Fruit fly (Drosophila melanogaster): ENCODE data around the gene Dip-C.

Gene Dip-C

dm6 chr3R:12442601-12443533 is 29.3 kb upstream of the Dip-C start (continued):
- TF ChIP-seq Hey (tag; optimal IDR thresholded peaks at IDR 0.05) (no peak), CG30403 (GFP tag; optimal IDR thresholded peaks at IDR 0.05) (peak; percentile 54), yki (optimal IDR thresholded peaks at IDR 0.05) (no peak), Sin3A (optimal IDR thresholded peaks at IDR 0.05) (no peak), CG4730 (GFP tag; IDR thresholded peaks at IDR 0.05) (no peak), NfI (GFP tag; optimal IDR thresholded peaks at IDR 0.05) (peak; percentile 23), CG7271 (tag; optimal IDR thresholded peaks at IDR 0.05) (no peak), Deaf1 (tag; optimal IDR thresholded peaks at IDR 0.05) (peak; percentile 66), Spps (tag; optimal IDR thresholded peaks at IDR 0.05) (no peak), CG12942 (GFP tag; optimal IDR thresholded peaks at IDR 0.05) (no peak), MBD-R2 (GFP tag; IDR thresholded peaks at IDR 0.05) (no peak), Sry-δ (GFP tag; optimal IDR thresholded peaks at IDR 0.05) (no peak), Dad (GFP tag; optimal IDR thresholded peaks at IDR 0.05) (no peak), al (GFP tag; IDR thresholded peaks at IDR 0.05) (peak; percentile 23; the same call in 1 of the 2 replicates), CG14710 (tag; optimal IDR thresholded peaks at IDR 0.05) (no peak), CG31388 (GFP tag; optimal IDR thresholded peaks at IDR 0.05) (no peak), H2.0 (GFP tag; IDR thresholded peaks at IDR 0.05) (no peak), zfh2 (GFP tag; optimal IDR thresholded peaks at IDR 0.05) (peak; percentile 21), CG18599 (GFP tag; optimal IDR thresholded peaks at IDR 0.05) (peak; percentile 67), bigmax (GFP tag; optimal IDR thresholded peaks at IDR 0.05) (no peak), BEAF-32 (GFP tag; optimal IDR thresholded peaks at IDR 0.05) (no peak), Sox102F (GFP tag; optimal IDR thresholded peaks at IDR 0.05) (peak; percentile 7), CG6654 (GFP tag; optimal IDR thresholded peaks at IDR 0.05) (no peak), CG17186 (GFP tag; optimal IDR thresholded peaks at IDR 0.05) (no peak), CG1647 (GFP tag; optimal IDR thresholded peaks at IDR 0.05) (no peak), ATbp (GFP tag; optimal IDR thresholded peaks at IDR 0.05) (no peak), CG9727 (GFP tag; optimal IDR thresholded peaks at IDR 0.05) (peak; percentile 44), Elba2 (GFP tag; optimal IDR thresholded peaks at IDR 0.05) (no peak), bsh (GFP tag; optimal IDR thresholded peaks at IDR 0.05) (no peak), HmgZ (tag; optimal IDR thresholded peaks at IDR 0.05) (no peak), twi (tag; optimal IDR thresholded peaks at IDR 0.05) (no peak), Scr (GFP tag; IDR thresholded peaks at IDR 0.05; ENCODE audit: partially characterized antibody) (no peak), dmrt11E (tag; optimal IDR thresholded peaks at IDR 0.05) (no peak), CG5953 (GFP tag; IDR thresholded peaks at IDR 0.05) (no peak), CG10267 (tag; optimal IDR thresholded peaks at IDR 0.05) (no peak), tap (tag; optimal IDR thresholded peaks at IDR 0.05) (peak; percentile 12), sima (GFP tag; optimal IDR thresholded peaks at IDR 0.05) (no peak), row (GFP tag; IDR thresholded peaks at IDR 0.05) (peak; percentile 75), ara (GFP tag; IDR thresholded peaks at IDR 0.05) (no peak), CG11398 (GFP tag; optimal IDR thresholded peaks at IDR 0.05) (no peak), Max (GFP tag; optimal IDR thresholded peaks at IDR 0.05) (peak; percentile 23), ftz-f1 (GFP tag; optimal IDR thresholded peaks at IDR 0.05) (peak; percentile 64), CG6272 (GFP tag; IDR thresholded peaks at IDR 0.05) (no peak), H15 (GFP tag; IDR thresholded peaks at IDR 0.05) (no peak), sim (GFP tag; IDR thresholded peaks at IDR 0.05) (no peak), B-H2 (GFP tag; optimal IDR thresholded peaks at IDR 0.05) (no peak), Med (GFP tag) (peak; percentile 83), CG16779 (GFP tag; IDR thresholded peaks at IDR 0.05) (no peak), Ets97D (GFP tag; optimal IDR thresholded peaks at IDR 0.05) (no peak), corto (GFP tag; optimal IDR thresholded peaks at IDR 0.05) (peak; percentile 50)
